Fruit fly (Drosophila melanogaster) S2 (cell line): ENCODE measurements around the gene CG2256.

ENCODE experiments used
- CG8478 ChIP-seq: fragments of >200 bp; optimal IDR thresholded peaks from 2 replicates; lab custom pipeline; 2018
- CTCF ChIP-seq, 2 experiments: fragments of >200 bp; optimal IDR thresholded peaks; 2 replicates each; lab custom pipeline; 2018

DNA sequence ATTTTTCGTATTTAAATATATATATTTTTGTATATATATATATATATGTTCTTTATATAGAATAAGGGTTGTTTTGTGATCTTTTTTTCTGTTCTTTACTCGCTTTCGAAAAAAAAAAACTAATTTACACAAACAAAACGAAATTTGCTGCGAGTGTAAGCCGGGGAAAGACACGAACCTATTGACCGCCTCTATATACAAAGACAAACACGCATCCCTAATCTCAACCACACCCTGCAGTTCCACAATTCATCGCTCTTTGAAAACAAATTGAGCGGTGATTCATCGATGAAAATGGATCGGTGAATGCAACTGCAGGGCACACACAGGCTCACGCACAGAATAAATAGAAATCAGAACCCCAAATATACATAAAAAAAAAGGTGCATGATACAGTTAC lies 48.1 kb downstream of the CG2256 start:
- TF ChIP-seq CG8478 (lab: Kevin White, UChicago) (no peak), CTCF (optimal IDR thresholded peaks at IDR 0.05; lab: Kevin White, UChicago) (no peak)
